Worm (Caenorhabditis elegans) whole organism, L1 larva: ENCODE data around the gene algn-3.

Experiments used
- C34B4.2 ChIP-seq: sonication (generic microtip); optimal IDR thresholded peaks from 2 replicates; lab custom pipeline; 2017; ENCODE audit warnings: mild to moderate bottlenecking, missing genetic modification characterization, missing compliant biosample characterization
- F16B12.6 ChIP-seq: fragments of 150-350 bp; optimal IDR thresholded peaks from 2 replicates; lab custom pipeline; 2014; ENCODE audit warnings: missing biosample characterization, missing genetic modification characterization
- Y116A8C.19 ChIP-seq: sonication (generic microtip); optimal IDR thresholded peaks from 2 replicates; lab custom pipeline; 2016; ENCODE audit warnings: missing compliant biosample characterization, missing genetic modification characterization, borderline replicate concordance
- ama-1 ChIP-seq: fragments of 150-350 bp; optimal IDR thresholded peaks from 2 replicates; lab custom pipeline; 2014
- ceh-63 ChIP-seq: fragments of 200-800 bp; sonication (Bioruptor generic); optimal IDR thresholded peaks from 2 replicates; lab custom pipeline; 2018; ENCODE audit warnings: mild to moderate bottlenecking, missing genetic modification characterization, missing compliant biosample characterization
- ceh-82 ChIP-seq, 3 experiments: fragments of 150-350 bp in 1 of 3; sonication (generic microtip) in 2 of 3; optimal IDR thresholded peaks; 2 replicates each; lab custom pipeline; 2014 to 2017; ENCODE audit warnings: missing biosample characterization in 3 of 3, missing genetic modification characterization in 3 of 3
- dsc-1 ChIP-seq: sonication (generic microtip); optimal IDR thresholded peaks from 2 replicates; lab custom pipeline; 2016; ENCODE audit warnings: mild to moderate bottlenecking, missing genetic modification characterization, missing compliant biosample characterization
- efl-1 ChIP-seq, 4 experiments: fragments of 150-350 bp; optimal IDR thresholded peaks in 3 of 4; peaks in 1 of 4; 1 replicate in 1 of 4; 2 replicates in 3 of 4; lab custom pipeline; 2014; ENCODE audit warnings: missing biosample characterization in 2 of 4, missing genetic modification characterization in 2 of 4, missing genetic modification reagents in 2 of 4
- efl-3 ChIP-seq: fragments of 200-800 bp; sonication (Bioruptor generic); optimal IDR thresholded peaks from 2 replicates; lab custom pipeline; 2018; ENCODE audit warnings: mild to moderate bottlenecking, missing genetic modification characterization, missing compliant biosample characterization
- egl-13 ChIP-seq: sonication (generic microtip); optimal IDR thresholded peaks from 2 replicates; lab custom pipeline; 2016; ENCODE audit warnings: missing genotype, missing genetic modification reagents, missing genetic modification characterization, missing compliant biosample characterization
- elt-2 ChIP-seq: sonication (generic microtip); optimal IDR thresholded peaks from 2 replicates; lab custom pipeline; 2016; ENCODE audit warnings: missing genetic modification characterization, mild to moderate bottlenecking, inconsistent platforms, missing compliant biosample characterization, missing genetic modification reagents
- grh-1 ChIP-seq: fragments of 200-800 bp; sonication (Bioruptor generic); IDR thresholded peaks from 2 replicates; pipeline ENCODE4 v1.3.6; 2022; ENCODE audit warnings: missing genetic modification reagents, missing genetic modification characterization, missing compliant biosample characterization
- hlh-17 ChIP-seq: fragments of 200-800 bp; sonication (Bioruptor generic); optimal IDR thresholded peaks from 2 replicates; lab custom pipeline; 2018; ENCODE audit warnings: missing genetic modification characterization, mild to moderate bottlenecking, missing compliant biosample characterization, moderate library complexity, borderline replicate concordance
- irx-1 ChIP-seq: sonication (generic microtip); optimal IDR thresholded peaks from 2 replicates; lab custom pipeline; 2016; ENCODE audit warnings: missing genetic modification characterization, missing compliant biosample characterization
- isw-1 ChIP-seq: fragments of 200-800 bp; sonication (Bioruptor generic); IDR thresholded peaks from 2 replicates; pipeline ENCODE4 v1.3.6; 2022; ENCODE audit warnings: missing genetic modification characterization, missing compliant biosample characterization
- jun-1 ChIP-seq: fragments of 150-350 bp; optimal IDR thresholded peaks from 2 replicates; lab custom pipeline; 2014; ENCODE audit warnings: missing biosample characterization, missing genetic modification reagents, missing genetic modification characterization
- lin-14 ChIP-seq: fragments of 200-800 bp; sonication (Bioruptor generic); optimal IDR thresholded peaks from 2 replicates; lab custom pipeline; 2018; ENCODE audit warnings: mild to moderate bottlenecking, missing genetic modification characterization, moderate library complexity, missing compliant biosample characterization
- lin-35 ChIP-seq, 2 experiments: fragments of 150-350 bp; optimal IDR thresholded peaks; 2 replicates each; lab custom pipeline; 2014; ENCODE audit warnings: missing biosample characterization in 2 of 2, missing genetic modification characterization in 2 of 2, missing genetic modification reagents in 2 of 2
- lin-39 ChIP-seq: fragments of 150-350 bp; optimal IDR thresholded peaks from 2 replicates; lab custom pipeline; 2014; ENCODE audit warnings: missing biosample characterization, missing genetic modification reagents, missing genetic modification characterization
- lsy-2 ChIP-seq, 2 experiments: fragments of 150-350 bp; optimal IDR thresholded peaks; 2 replicates each; lab custom pipeline; 2014; ENCODE audit warnings: missing biosample characterization in 2 of 2, missing genetic modification characterization in 2 of 2
- mdl-1 ChIP-seq, 2 experiments: fragments of 150-350 bp; optimal IDR thresholded peaks; 2 replicates each; lab custom pipeline; 2014 to 2017; ENCODE audit warnings: missing biosample characterization in 2 of 2, missing genetic modification characterization in 2 of 2, inconsistent platforms in 1 of 2
- mef-2 ChIP-seq: fragments of 150-350 bp; optimal IDR thresholded peaks from 2 replicates; lab custom pipeline; 2014; ENCODE audit warnings: missing biosample characterization, missing genetic modification characterization
- nhr-11 ChIP-seq: fragments of 150-350 bp; optimal IDR thresholded peaks from 2 replicates; lab custom pipeline; 2014; ENCODE audit warnings: missing biosample characterization, missing genetic modification characterization
- nhr-19 ChIP-seq: fragments of 200-800 bp; sonication (Bioruptor generic); conservative IDR thresholded peaks from 2 replicates; pipeline ENCODE4 v1.3.6; 2022; ENCODE audit warnings: missing genetic modification characterization, missing compliant biosample characterization
- nhr-47 ChIP-seq: sonication (generic microtip); optimal IDR thresholded peaks from 2 replicates; lab custom pipeline; 2016; ENCODE audit warnings: mild to moderate bottlenecking, missing genetic modification characterization, moderate library complexity, missing compliant biosample characterization
- nhr-71 ChIP-seq: sonication (generic microtip); optimal IDR thresholded peaks from 2 replicates; lab custom pipeline; 2016; ENCODE audit warnings: mild to moderate bottlenecking, missing genetic modification characterization, moderate library complexity, missing compliant biosample characterization
- nhr-76 ChIP-seq: sonication (generic microtip); optimal IDR thresholded peaks from 2 replicates; lab custom pipeline; 2017; ENCODE audit warnings: missing biosample characterization, missing genetic modification characterization
- nhr-90 ChIP-seq: sonication (generic microtip); optimal IDR thresholded peaks from 2 replicates; lab custom pipeline; 2016; ENCODE audit warnings: mild to moderate bottlenecking, missing genetic modification characterization, missing compliant biosample characterization; ENCODE audit not compliant: poor library complexity
- rnt-1 ChIP-seq: sonication (generic microtip); optimal IDR thresholded peaks from 2 replicates; lab custom pipeline; 2016; ENCODE audit warnings: mild to moderate bottlenecking, missing genetic modification characterization, moderate library complexity, missing compliant biosample characterization
- snu-23 ChIP-seq: sonication (generic microtip); optimal IDR thresholded peaks from 2 replicates; lab custom pipeline; 2016; ENCODE audit warnings: missing genetic modification characterization, missing compliant biosample characterization
- sup-37 ChIP-seq: fragments of 200-800 bp; sonication (Bioruptor generic); optimal IDR thresholded peaks from 2 replicates; lab custom pipeline; 2018; ENCODE audit warnings: mild to moderate bottlenecking, missing genetic modification characterization, missing compliant biosample characterization
- swsn-7 ChIP-seq: sonication (generic microtip); optimal IDR thresholded peaks from 2 replicates; lab custom pipeline; 2016; ENCODE audit warnings: missing genetic modification characterization, missing compliant biosample characterization
- tbx-2 ChIP-seq: sonication (generic microtip); optimal IDR thresholded peaks from 2 replicates; lab custom pipeline; 2016; ENCODE audit warnings: missing genetic modification characterization, missing compliant biosample characterization
- tlp-1 ChIP-seq: fragments of 150-350 bp; optimal IDR thresholded peaks from 2 replicates; lab custom pipeline; 2014; ENCODE audit warnings: missing biosample characterization, missing genetic modification characterization
- unc-130 ChIP-seq: fragments of 150-350 bp; optimal IDR thresholded peaks from 2 replicates; lab custom pipeline; 2017; ENCODE audit warnings: missing biosample characterization, missing genetic modification characterization, inconsistent platforms
- zag-1 ChIP-seq: fragments of 150-350 bp; optimal IDR thresholded peaks from 2 replicates; lab custom pipeline; 2014; ENCODE audit warnings: missing biosample characterization, missing genetic modification characterization
- ztf-4 ChIP-seq: fragments of 150-350 bp; optimal IDR thresholded peaks from 2 replicates; lab custom pipeline; 2014; ENCODE audit warnings: missing biosample characterization, missing genetic modification characterization

algn-3 gene

ce11 chrII:14132733-14133132 is at the start of gene algn-3:
TSS of gene algn-3 (minus strand) at chrII:14132833.
- TF ChIP-seq lin-14 (no peak), swsn-7 (tag; lab: Kevin White, UChicago) (no peak), tlp-1 (no peak), nhr-47 (no peak), efl-3 (GFP tag; lab: Kevin White, UChicago) (no peak), ceh-82 (tag; optimal IDR thresholded peaks at IDR 0.05; lab: Kevin White, UChicago) (no peak), C34B4.2 (tag; lab: Kevin White, UChicago) (no peak), irx-1 (tag; lab: Kevin White, UChicago) (no peak), F16B12.6 (tag; lab: Kevin White, UChicago) (no peak), elt-2 (tag; lab: Kevin White, UChicago) (no peak), lin-35 (GFP tag; optimal IDR thresholded peaks at IDR 0.05; lab: Kevin White, UChicago) (no peak), nhr-90 (tag; lab: Kevin White, UChicago) (no peak), nhr-19 (no peak), ama-1 (lab: Kevin White, UChicago) (no peak), egl-13 (tag; lab: Kevin White, UChicago) (no peak), dsc-1 (tag; lab: Kevin White, UChicago) (no peak), isw-1 (GFP tag; lab: Robert Waterston, UW) (no peak), nhr-11 (tag; lab: Kevin White, UChicago) (no peak)

DNA sequence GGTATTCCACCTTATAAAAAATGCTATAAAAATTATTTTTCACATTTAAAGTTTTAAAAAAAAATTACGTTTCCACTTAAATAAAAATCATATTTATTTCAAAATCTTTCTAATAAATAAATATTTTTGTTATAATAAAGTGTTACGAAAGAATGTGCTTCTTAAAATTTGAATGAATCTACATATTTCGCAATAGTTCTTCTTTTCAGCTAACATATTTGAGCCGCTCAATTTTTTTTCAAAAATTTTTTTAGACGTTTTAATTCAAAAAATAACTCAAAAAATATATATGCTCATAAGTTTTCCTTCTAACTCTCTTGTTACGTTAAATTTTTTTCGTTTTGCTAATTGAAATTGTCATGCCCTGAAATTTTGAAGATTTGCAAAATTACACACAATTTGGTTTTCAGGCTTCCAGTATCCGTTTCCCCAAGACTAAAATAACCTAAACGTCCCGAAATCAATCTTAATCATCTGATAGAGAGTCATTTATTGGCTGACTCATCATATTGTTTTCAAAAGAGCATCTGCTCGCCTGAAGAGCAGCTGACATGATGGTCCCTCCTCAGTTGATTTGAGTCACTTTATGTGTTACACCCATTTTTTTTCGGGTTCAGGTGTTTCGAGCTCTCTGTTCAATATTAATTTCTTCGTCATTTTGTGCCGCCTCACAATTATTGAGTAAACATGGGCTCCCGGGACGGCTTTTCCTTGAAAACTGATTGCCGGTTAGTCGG is 45.8 kb upstream of the algn-3 start, which contains the start of gene efhd-1:
TSS of gene efhd-1 (plus strand) at position 582 of the 737 bp plus-strand sequence.
- TF ChIP-seq mdl-1 (tag; optimal IDR thresholded peaks at IDR 0.05; lab: Kevin White, UChicago): no peak
- no peak for TF ChIP-seq efl-3 (GFP tag; lab: Kevin White, UChicago)
- no peak for TF ChIP-seq Y116A8C.19 (tag; lab: Kevin White, UChicago)
- no peak for TF ChIP-seq snu-23 (GFP tag; lab: Kevin White, UChicago)
- TF ChIP-seq tbx-2: no peak
- no peak for TF ChIP-seq sup-37 (GFP tag; lab: Kevin White, UChicago)
- no peak for TF ChIP-seq nhr-11 (tag; lab: Kevin White, UChicago)
- no peak for TF ChIP-seq zag-1
- peak; percentile 0 for TF ChIP-seq unc-130
- no peak for TF ChIP-seq nhr-76 (tag; lab: Kevin White, UChicago)
- peak; percentile 30 for TF ChIP-seq nhr-71
- peak; percentile 40 for TF ChIP-seq lin-39 (tag; lab: Kevin White, UChicago)
- TF ChIP-seq egl-13 (tag; lab: Kevin White, UChicago): no peak
- no peak for TF ChIP-seq efl-1 (optimal IDR thresholded peaks at IDR 0.05; lab: Kevin White, UChicago)
- peak in 1 of 2 experiments; percentile 44 for TF ChIP-seq efl-1 (GFP tag; optimal IDR thresholded peaks at IDR 0.05 in 1 of 2; lab: Kevin White, UChicago)
- no peak for TF ChIP-seq hlh-17
- no peak for TF ChIP-seq isw-1 (GFP tag; lab: Robert Waterston, UW)
- TF ChIP-seq lsy-2 (tag; optimal IDR thresholded peaks at IDR 0.05; lab: Kevin White, UChicago): peak in 1 of 2 experiments; percentile 18
- TF ChIP-seq lin-14: peak; percentile 65
- TF ChIP-seq ztf-4: no peak
- no peak for TF ChIP-seq mef-2 (tag; lab: Kevin White, UChicago)
- TF ChIP-seq jun-1 (tag; lab: Kevin White, UChicago): no peak
- peak; percentile 67 for TF ChIP-seq rnt-1
- TF ChIP-seq grh-1: no peak

ce11 chrII:14176642-14177041 is 44.0 kb upstream of the algn-3 start:
- TF ChIP-seq swsn-7 (tag; lab: Kevin White, UChicago) (no peak), efl-1 (optimal IDR thresholded peaks at IDR 0.05; lab: Kevin White, UChicago) (no peak), efl-1 (GFP tag; optimal IDR thresholded peaks at IDR 0.05 in 1 of 2; lab: Kevin White, UChicago) (peak in 1 of 2 experiments; percentile 42), rnt-1 (peak; percentile 26), lin-14 (peak; percentile 59), ceh-63 (no peak)
